Fruit fly (Drosophila melanogaster) whole organism, embryonic: ENCODE data around the gene CG4452.

Experiments used
- B-H1 ChIP-seq: fragments of 200-800 bp; sonication (Bioruptor generic); IDR thresholded peaks from 3 replicates; pipeline ENCODE4 v1.3.6; 2022; ENCODE audit warnings: missing biosample characterization, missing genetic modification characterization
- CG10267 ChIP-seq: fragments of 200-800 bp; sonication (Bioruptor generic); optimal IDR thresholded peaks from 2 replicates; lab custom pipeline; 2018; ENCODE audit warnings: missing biosample characterization, mild to moderate bottlenecking, missing genetic modification characterization, moderate library complexity
- CG11723 ChIP-seq: fragments of 200-800 bp; sonication (Bioruptor generic); optimal IDR thresholded peaks from 2 replicates; lab custom pipeline; 2017; ENCODE audit warnings: missing biosample characterization, mild to moderate bottlenecking, missing genetic modification characterization
- CG12155 ChIP-seq: fragments of 200-800 bp; sonication (Bioruptor generic); optimal IDR thresholded peaks from 3 replicates; lab custom pipeline; 2016; ENCODE audit warnings: missing biosample characterization, missing genetic modification characterization
- CG14860 ChIP-seq: fragments of 200-800 bp; sonication (Bioruptor generic); IDR thresholded peaks from 3 replicates; pipeline ENCODE4 v1.3.6; 2022; ENCODE audit warnings: missing biosample characterization, missing genetic modification characterization; ENCODE audit not compliant: partially characterized antibody
- CG15073 ChIP-seq: fragments of 200-800 bp; sonication (Bioruptor generic); optimal IDR thresholded peaks from 2 replicates; lab custom pipeline; 2016; ENCODE audit warnings: missing biosample characterization, missing genetic modification characterization
- CG18011 ChIP-seq: fragments of 200-800 bp; sonication (Bioruptor generic); optimal IDR thresholded peaks from 2 replicates; lab custom pipeline; 2017; ENCODE audit warnings: missing biosample characterization, missing genetic modification characterization, mild to moderate bottlenecking, moderate library complexity, missing genotype
- CG18599 ChIP-seq: fragments of 200-800 bp; sonication (Bioruptor generic); optimal IDR thresholded peaks from 3 replicates; lab custom pipeline; 2017; ENCODE audit warnings: missing biosample characterization, missing genetic modification characterization, mild to moderate bottlenecking, moderate library complexity, missing genetic modification reagents
- CG2199 ChIP-seq: fragments of 200-800 bp; sonication (Bioruptor generic); IDR thresholded peaks from 3 replicates; pipeline ENCODE4 v1.3.6; 2022; ENCODE audit warnings: missing biosample characterization, missing genetic modification characterization
- CG30020 ChIP-seq: fragments of 200-800 bp; optimal IDR thresholded peaks from 2 replicates; lab custom pipeline; 2019; ENCODE audit warnings: missing biosample characterization, mild to moderate bottlenecking, missing genetic modification characterization, moderate library complexity
- CG30403 ChIP-seq: fragments of 200-800 bp; sonication (Bioruptor generic); optimal IDR thresholded peaks from 3 replicates; lab custom pipeline; 2016; ENCODE audit warnings: missing biosample characterization, missing genetic modification characterization
- CG30431 ChIP-seq: fragments of 200-800 bp; sonication (Bioruptor generic); optimal IDR thresholded peaks from 2 replicates; lab custom pipeline; 2017; ENCODE audit warnings: missing biosample characterization, missing genetic modification characterization
- CG31224 ChIP-seq: fragments of 200-800 bp; sonication (Bioruptor generic); IDR thresholded peaks from 2 replicates; pipeline ENCODE4 v1.3.6; 2022; ENCODE audit warnings: missing biosample characterization, missing genetic modification characterization
- CG34422 ChIP-seq: fragments of 200-800 bp; sonication (Bioruptor generic); IDR thresholded peaks from 3 replicates; pipeline ENCODE4 v1.3.6; 2022; ENCODE audit warnings: missing biosample characterization, missing genetic modification characterization
- CG3847 ChIP-seq: fragments of 200-800 bp; sonication (Bioruptor generic); IDR thresholded peaks from 2 replicates; pipeline ENCODE4 v1.3.6; 2022; ENCODE audit warnings: missing biosample characterization, missing genetic modification characterization
- CG4854 ChIP-seq: fragments of 200-800 bp; sonication (Bioruptor generic); optimal IDR thresholded peaks from 2 replicates; lab custom pipeline; 2016; ENCODE audit warnings: missing biosample characterization, missing genetic modification characterization, inconsistent platforms
- CG7786 ChIP-seq: fragments of 200-800 bp; sonication (Bioruptor generic); optimal IDR thresholded peaks from 2 replicates; lab custom pipeline; 2016; ENCODE audit warnings: missing biosample characterization, missing genetic modification characterization
- CG8359 ChIP-seq: fragments of 200-800 bp; sonication (Bioruptor generic); optimal IDR thresholded peaks from 2 replicates; lab custom pipeline; 2017; ENCODE audit warnings: missing biosample characterization, mild to moderate bottlenecking, missing genetic modification characterization, borderline replicate concordance
- CoRest ChIP-seq: fragments of 200-800 bp; sonication (Bioruptor generic); optimal IDR thresholded peaks from 3 replicates; lab custom pipeline; 2018; ENCODE audit warnings: missing biosample characterization, mild to moderate bottlenecking, missing genetic modification characterization, moderate library complexity
- Dp ChIP-seq: fragments of 200-800 bp; sonication (Bioruptor generic); optimal IDR thresholded peaks from 2 replicates; lab custom pipeline; 2018; ENCODE audit warnings: missing biosample characterization, mild to moderate bottlenecking, missing genetic modification characterization, moderate library complexity
- HLH4C ChIP-seq: fragments of 200-800 bp; sonication (Bioruptor generic); IDR thresholded peaks from 3 replicates; pipeline ENCODE4 v1.3.6; 2022; ENCODE audit warnings: missing biosample characterization, missing genetic modification characterization; ENCODE audit not compliant: partially characterized antibody
- Hr51 ChIP-seq, 2 experiments: fragments of 200-800 bp; sonication (Bioruptor generic); optimal IDR thresholded peaks; 2 replicates in 1 of 2; 3 replicates in 1 of 2; lab custom pipeline; 2016 to 2018; ENCODE audit warnings: missing biosample characterization in 2 of 2, missing genetic modification characterization in 2 of 2, mild to moderate bottlenecking in 1 of 2, moderate library complexity in 1 of 2
- Lim3 ChIP-seq: fragments of 200-800 bp; sonication (Bioruptor generic); IDR thresholded peaks from 2 replicates; pipeline ENCODE4 v1.3.6; 2022; ENCODE audit warnings: missing biosample characterization, missing genetic modification characterization
- Max ChIP-seq: fragments of 200-800 bp; sonication (Bioruptor generic); optimal IDR thresholded peaks from 2 replicates; lab custom pipeline; 2016; ENCODE audit warnings: missing biosample characterization, mild to moderate bottlenecking, missing genetic modification characterization
- Neu2 ChIP-seq: fragments of 200-800 bp; sonication (Bioruptor generic); optimal IDR thresholded peaks from 3 replicates; lab custom pipeline; 2016; ENCODE audit warnings: missing biosample characterization, missing genetic modification characterization, borderline replicate concordance
- Spps ChIP-seq: fragments of 200-800 bp; sonication (Bioruptor generic); optimal IDR thresholded peaks from 2 replicates; lab custom pipeline; 2018; ENCODE audit warnings: missing biosample characterization, mild to moderate bottlenecking, missing genetic modification characterization
- Sry-β ChIP-seq: fragments of 200-800 bp; sonication (Bioruptor generic); optimal IDR thresholded peaks from 2 replicates; lab custom pipeline; 2018; ENCODE audit warnings: missing biosample characterization, mild to moderate bottlenecking, missing genetic modification characterization, moderate library complexity
- Trl ChIP-seq, 3 experiments: fragments of >200 bp in 2 of 3; fragments of 200-800 bp in 1 of 3; sonication (Bioruptor generic) in 1 of 3; optimal IDR thresholded peaks; 2 replicates in 1 of 3; 3 replicates in 2 of 3; lab custom pipeline; 2016 to 2017; ENCODE audit warnings: missing biosample characterization in 1 of 3, missing genetic modification characterization in 1 of 3
- bbx ChIP-seq: fragments of 200-800 bp; sonication (Bioruptor generic); IDR thresholded peaks from 2 replicates; pipeline ENCODE4 v1.3.6; 2022; ENCODE audit warnings: missing biosample characterization, missing genetic modification characterization; ENCODE audit not compliant: partially characterized antibody
- btn ChIP-seq: fragments of 200-800 bp; sonication (Bioruptor generic); optimal IDR thresholded peaks from 2 replicates; lab custom pipeline; 2016; ENCODE audit warnings: missing biosample characterization, missing genetic modification characterization
- chinmo ChIP-seq: fragments of 200-800 bp; sonication (Bioruptor generic); IDR thresholded peaks from 4 replicates; pipeline ENCODE4 v1.3.6; 2022; ENCODE audit warnings: missing biosample characterization, missing genetic modification characterization; ENCODE audit not compliant: partially characterized antibody
- ci ChIP-seq: fragments of 200-800 bp; sonication (Bioruptor generic); IDR thresholded peaks from 3 replicates; pipeline ENCODE4 v1.3.6; 2022; ENCODE audit warnings: missing biosample characterization, missing genetic modification characterization
- corto ChIP-seq: fragments of 200-800 bp; sonication (Bioruptor generic); optimal IDR thresholded peaks from 2 replicates; lab custom pipeline; 2016; ENCODE audit warnings: missing biosample characterization, mild to moderate bottlenecking, missing genetic modification characterization, moderate library complexity
- esg ChIP-seq: fragments of 200-800 bp; sonication (Bioruptor generic); conservative IDR thresholded peaks from 2 replicates; pipeline ENCODE4 v1.3.6; 2022; ENCODE audit warnings: missing biosample characterization, missing genetic modification characterization
- exex ChIP-seq: fragments of 200-800 bp; sonication (Bioruptor generic); optimal IDR thresholded peaks from 4 replicates; lab custom pipeline; 2018; ENCODE audit warnings: missing biosample characterization, mild to moderate bottlenecking, missing genetic modification characterization, moderate library complexity
- fd3F ChIP-seq: fragments of 200-800 bp; sonication (Bioruptor generic); optimal IDR thresholded peaks from 2 replicates; lab custom pipeline; 2018; ENCODE audit warnings: missing biosample characterization, mild to moderate bottlenecking, missing genetic modification characterization, moderate library complexity
- grau ChIP-seq: fragments of 200-800 bp; optimal IDR thresholded peaks from 3 replicates; lab custom pipeline; 2019; ENCODE audit warnings: missing biosample characterization, mild to moderate bottlenecking, missing genetic modification characterization, moderate library complexity
- ind ChIP-seq: fragments of 200-800 bp; sonication (Bioruptor generic); optimal IDR thresholded peaks from 3 replicates; lab custom pipeline; 2016; ENCODE audit warnings: missing biosample characterization, missing genetic modification characterization
- kni ChIP-seq: fragments of 200-800 bp; sonication (Bioruptor generic); optimal IDR thresholded peaks from 3 replicates; lab custom pipeline; 2017; ENCODE audit warnings: mild to moderate bottlenecking, missing biosample characterization, missing genetic modification reagents, missing genetic modification characterization
- lola ChIP-seq, 3 experiments: fragments of >200 bp in 2 of 3; fragments of 200-800 bp in 1 of 3; sonication (Bioruptor generic) in 1 of 3; optimal IDR thresholded peaks; 2 replicates each; lab custom pipeline; 2017 to 2019; ENCODE audit warnings: missing biosample characterization in 3 of 3, missing genetic modification characterization in 3 of 3, mild to moderate bottlenecking in 1 of 3, moderate library complexity in 1 of 3
- prd ChIP-seq, 3 experiments: fragments of >200 bp in 2 of 3; fragments of 200-800 bp in 1 of 3; sonication (Bioruptor generic) in 1 of 3; optimal IDR thresholded peaks in 2 of 3; IDR thresholded peaks in 1 of 3; 2 replicates in 2 of 3; 3 replicates in 1 of 3; pipeline versions ENCODE4 v1.3.6 to Lab custom; 2017 to 2022; ENCODE audit warnings: missing biosample characterization in 1 of 3, missing genetic modification characterization in 1 of 3
- rib ChIP-seq: fragments of 200-800 bp; sonication (Bioruptor generic); IDR thresholded peaks from 2 replicates; pipeline ENCODE4 v1.3.6; 2022; ENCODE audit warnings: missing biosample characterization, missing genetic modification characterization
- sd ChIP-seq: fragments of 200-800 bp; sonication (Bioruptor generic); optimal IDR thresholded peaks from 3 replicates; lab custom pipeline; 2018; ENCODE audit warnings: missing biosample characterization, mild to moderate bottlenecking, missing genetic modification characterization, moderate library complexity
- sens ChIP-seq: fragments of 200-800 bp; sonication (Bioruptor generic); peaks from one replicate; lab custom pipeline; 2016; ENCODE audit warnings: missing biosample characterization, missing genetic modification characterization
- twi ChIP-seq: fragments of 200-800 bp; optimal IDR thresholded peaks from 2 replicates; lab custom pipeline; 2019; ENCODE audit warnings: missing biosample characterization, mild to moderate bottlenecking, missing genetic modification characterization, moderate library complexity
- unc-4 ChIP-seq: fragments of 200-800 bp; sonication (Bioruptor generic); IDR thresholded peaks from 2 replicates; pipeline ENCODE4 v1.3.6; 2022; ENCODE audit warnings: missing biosample characterization, missing genetic modification characterization; ENCODE audit not compliant: partially characterized antibody
- zen2 ChIP-seq: fragments of 200-800 bp; sonication (Bioruptor generic); IDR thresholded peaks from 3 replicates; pipeline ENCODE4 v1.3.6; 2022; ENCODE audit warnings: missing biosample characterization, missing genetic modification characterization; ENCODE audit not compliant: partially characterized antibody

The CG4452 gene

DNA sequence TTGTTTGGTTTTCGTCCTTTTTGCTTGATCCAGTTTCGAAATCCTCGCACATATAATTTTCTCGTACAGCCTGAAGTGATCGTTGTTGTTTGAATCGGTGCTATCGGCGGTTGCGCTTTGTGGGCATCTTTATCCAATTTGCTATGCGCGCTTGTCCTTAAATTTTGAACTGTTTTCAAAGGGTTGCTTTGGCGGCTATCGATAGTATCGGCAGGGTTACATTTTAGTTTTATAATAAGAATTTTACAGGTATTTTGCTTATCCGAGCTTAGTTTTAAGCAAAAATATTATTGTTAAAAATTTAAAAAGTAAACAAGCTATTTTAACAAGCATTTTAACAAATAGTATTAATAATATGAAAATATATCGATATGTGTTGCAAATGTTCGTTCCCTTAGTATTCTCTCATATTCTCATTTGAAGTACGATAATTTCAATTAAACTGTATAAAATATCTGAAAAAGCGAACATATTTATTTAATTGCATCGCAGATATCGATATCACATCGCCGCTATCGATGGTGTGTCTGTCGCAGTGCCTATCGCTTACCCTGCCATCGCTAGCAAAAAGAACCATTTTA is at the start of gene CG4452, which contains the start of gene Klp67A (continued):
- peak; percentile 45 for TF ChIP-seq CG18599 (GFP tag; lab: Kevin White, UChicago)
- peak; percentile 53 for TF ChIP-seq CG12155 (GFP tag; lab: Kevin White, UChicago)
- no peak for TF ChIP-seq exex (tag; lab: Kevin White, UChicago)
- TF ChIP-seq CG31224 (GFP tag; lab: Robert Waterston, UW), result no peak
- TF ChIP-seq CG30431 (GFP tag; lab: Kevin White, UChicago), result no peak
- no peak for TF ChIP-seq kni (GFP tag; lab: Kevin White, UChicago)
- peak; percentile 17 for TF ChIP-seq CG4854
- peak; percentile 52 for TF ChIP-seq twi
- no peak for TF ChIP-seq sd (tag; lab: Kevin White, UChicago)
- TF ChIP-seq Max (GFP tag; lab: Kevin White, UChicago), result peak; percentile 32
- TF ChIP-seq B-H1 (GFP tag; lab: Robert Waterston, UW), result no peak
- peak; percentile 16 for TF ChIP-seq CG11723 (GFP tag; lab: Kevin White, UChicago)
- no peak for TF ChIP-seq Sry-β (GFP tag; lab: Kevin White, UChicago)
- no peak for TF ChIP-seq Trl (optimal IDR thresholded peaks at IDR 0.05; lab: Kevin White, UChicago)
- TF ChIP-seq Trl (GFP tag; optimal IDR thresholded peaks at IDR 0.05; lab: Kevin White, UChicago), result no peak
- TF ChIP-seq ci, result peak; percentile 44; the same call in 1 of the 3 replicates
- no peak for TF ChIP-seq CG15073 (GFP tag; lab: Kevin White, UChicago)
- TF ChIP-seq chinmo (GFP tag; lab: Robert Waterston, UW), result peak; percentile 77; the same call in 1 of the 4 replicates
- peak; percentile 93 for TF ChIP-seq unc-4 (GFP tag; lab: Robert Waterston, UW)
- TF ChIP-seq CG30020, result peak; percentile 79
- no peak for TF ChIP-seq rib (GFP tag; lab: Robert Waterston, UW)
- no peak for TF ChIP-seq CG2199 (GFP tag; lab: Robert Waterston, UW)
- peak in 1 of 2 experiments; percentile 37 for TF ChIP-seq Hr51 (GFP tag; optimal IDR thresholded peaks at IDR 0.05; lab: Kevin White, UChicago)
- TF ChIP-seq Neu2 (GFP tag; lab: Kevin White, UChicago), result no peak
- TF ChIP-seq lola (GFP tag; optimal IDR thresholded peaks at IDR 0.05; lab: Kevin White, UChicago), result peak in 1 of 3 experiments; percentile 56
- peak; percentile 39; the same call in 1 of the 2 replicates for TF ChIP-seq CG3847 (GFP tag; lab: Robert Waterston, UW)
- TF ChIP-seq Spps, result peak; percentile 27
- no peak for TF ChIP-seq CG8359 (GFP tag; lab: Kevin White, UChicago)
- peak; percentile 36 for TF ChIP-seq ind (GFP tag; lab: Kevin White, UChicago)
- peak; percentile 92 for TF ChIP-seq HLH4C (GFP tag; lab: Robert Waterston, UW)
- TF ChIP-seq CG10267, result peak; percentile 75
- TF ChIP-seq zen2 (GFP tag; lab: Robert Waterston, UW), result peak; percentile 86; the same call in 2 of the 3 replicates
- peak; percentile 77 for TF ChIP-seq CoRest (tag; lab: Kevin White, UChicago)
- TF ChIP-seq Lim3 (GFP tag; lab: Robert Waterston, UW), result no peak
- peak; percentile 11 for TF ChIP-seq CG18011 (GFP tag; lab: Kevin White, UChicago)
- peak; percentile 94 for TF ChIP-seq CG14860 (GFP tag; lab: Robert Waterston, UW)
- peak; percentile 69 for TF ChIP-seq CG30403 (GFP tag; lab: Kevin White, UChicago)
- TF ChIP-seq bbx (GFP tag; lab: Robert Waterston, UW), result peak; percentile 86
- 0 out of 2 replicates have a peak, but pooled peaks have one; percentile 12 for TF ChIP-seq esg
- peak; percentile 81 for TF ChIP-seq sens
- TF ChIP-seq fd3F, result peak; percentile 11
- TF ChIP-seq CG34422 (GFP tag; lab: Robert Waterston, UW), result no peak
- no peak for TF ChIP-seq btn (GFP tag; lab: Kevin White, UChicago)
- TF ChIP-seq prd (optimal IDR thresholded peaks at IDR 0.05; lab: Kevin White, UChicago), result no peak
- 0 out of 3 replicates have a peak, but pooled peaks have one; percentile 44 for TF ChIP-seq prd (GFP tag; IDR thresholded peaks at IDR 0.05; lab: Robert Waterston, UW)
- TF ChIP-seq Dp (GFP tag; lab: Kevin White, UChicago), result peak; percentile 72
- peak; percentile 52 for TF ChIP-seq corto (GFP tag; lab: Kevin White, UChicago)
- TF ChIP-seq grau (tag; lab: Kevin White, UChicago), result peak; percentile 51
- no peak for TF ChIP-seq CG7786
